Worm (Caenorhabditis elegans) whole organism, L4 larva: ENCODE data around the gene F14F9.3.

ENCODE experiments used
- D1046.2 ChIP-seq: fragments of 200-800 bp; sonication (Bioruptor generic); IDR thresholded peaks from 2 replicates; pipeline ENCODE4 v1.3.6; 2022; ENCODE audit warnings: missing genetic modification characterization, missing compliant biosample characterization
- F26F4.8 ChIP-seq: fragments of 200-800 bp; sonication (Bioruptor generic); conservative IDR thresholded peaks from 2 replicates; pipeline ENCODE4 v1.3.6; 2022; ENCODE audit warnings: missing genetic modification characterization, missing compliant biosample characterization
- ZK337.2 ChIP-seq: fragments of 200-800 bp; sonication (Bioruptor generic); IDR thresholded peaks from 2 replicates; pipeline ENCODE4 v1.3.6; 2022; ENCODE audit warnings: missing genetic modification reagents, missing genetic modification characterization, missing compliant biosample characterization
- aha-1 ChIP-seq: fragments of 150-350 bp; peaks from one replicate; lab custom pipeline; 2014; ENCODE audit warnings: missing biosample characterization, missing genetic modification characterization
- ceh-20 ChIP-seq: fragments of 200-800 bp; sonication (Bioruptor generic); IDR thresholded peaks from 2 replicates; pipeline ENCODE4 v1.3.6; 2022; ENCODE audit warnings: missing genetic modification reagents, missing genetic modification characterization, missing compliant biosample characterization
- cey-2 ChIP-seq: sonication (generic microtip); optimal IDR thresholded peaks from 3 replicates; lab custom pipeline; 2017; ENCODE audit warnings: missing genetic modification characterization, mild to moderate bottlenecking, missing compliant biosample characterization, antibody characterized with exemption, borderline replicate concordance; ENCODE audit not compliant: insufficient read depth
- daf-16 ChIP-seq, 3 experiments: sonication (generic microtip); optimal IDR thresholded peaks; 2 replicates each; lab custom pipeline; 2016 to 2017; ENCODE audit warnings: missing genetic modification characterization in 3 of 3, missing genetic modification reagents in 3 of 3, mild to moderate bottlenecking in 2 of 3, missing compliant biosample characterization in 2 of 3, missing biosample characterization in 1 of 3, moderate library complexity in 1 of 3
- dve-1 ChIP-seq: sonication (generic microtip); optimal IDR thresholded peaks from 2 replicates; lab custom pipeline; 2017; ENCODE audit warnings: antibody characterized with exemption, mild to moderate bottlenecking, missing genetic modification characterization, missing compliant biosample characterization; ENCODE audit not compliant: insufficient read depth
- jun-1 ChIP-seq: fragments of 150-350 bp; optimal IDR thresholded peaks from 2 replicates; lab custom pipeline; 2014; ENCODE audit warnings: missing biosample characterization, missing genetic modification reagents, missing genetic modification characterization
- lin-39 ChIP-seq: fragments of 150-350 bp; optimal IDR thresholded peaks from 2 replicates; lab custom pipeline; 2014; ENCODE audit warnings: missing biosample characterization, missing genetic modification reagents, missing genetic modification characterization
- madf-9 ChIP-seq: fragments of 200-800 bp; sonication (Bioruptor generic); conservative IDR thresholded peaks from 2 replicates; pipeline ENCODE4 v1.3.6; 2022; ENCODE audit warnings: missing genetic modification reagents, missing genetic modification characterization, missing compliant biosample characterization
- mdl-1 ChIP-seq, 2 experiments: fragments of 150-350 bp in 1 of 2; sonication (generic microtip) in 1 of 2; optimal IDR thresholded peaks; 2 replicates each; lab custom pipeline; 2014 to 2017; ENCODE audit warnings: missing biosample characterization in 2 of 2, missing genetic modification characterization in 2 of 2
- nhr-237 ChIP-seq: sonication (generic microtip); optimal IDR thresholded peaks from 2 replicates; lab custom pipeline; 2017; ENCODE audit warnings: missing biosample characterization, missing genetic modification characterization
- nhr-28 ChIP-seq: fragments of 150-350 bp; optimal IDR thresholded peaks from 2 replicates; lab custom pipeline; 2014; ENCODE audit warnings: missing biosample characterization, missing genetic modification characterization
- nhr-48 ChIP-seq: sonication (generic microtip); optimal IDR thresholded peaks from 2 replicates; lab custom pipeline; 2016; ENCODE audit warnings: mild to moderate bottlenecking, missing genetic modification characterization, missing compliant biosample characterization
- rbr-2 ChIP-seq: sonication (generic microtip); optimal IDR thresholded peaks from 2 replicates; lab custom pipeline; 2016; ENCODE audit warnings: missing genotype, missing genetic modification characterization, missing compliant biosample characterization
- set-16 ChIP-seq: fragments of 200-800 bp; sonication (Bioruptor generic); IDR thresholded peaks from 2 replicates; pipeline ENCODE4 v1.3.6; 2022; ENCODE audit warnings: missing genetic modification reagents, missing genetic modification characterization, missing compliant biosample characterization
- snpc-1.2 ChIP-seq: fragments of 200-800 bp; sonication (Bioruptor generic); IDR thresholded peaks from 2 replicates; pipeline ENCODE4 v1.3.6; 2022; ENCODE audit warnings: missing genetic modification reagents, missing genetic modification characterization, missing compliant biosample characterization
- snpc-4 ChIP-seq: fragments of 150-350 bp; optimal IDR thresholded peaks from 2 replicates; lab custom pipeline; 2014; ENCODE audit warnings: missing biosample characterization, missing genetic modification characterization
- spr-1 ChIP-seq: sonication (generic microtip); optimal IDR thresholded peaks from 2 replicates; lab custom pipeline; 2016; ENCODE audit warnings: mild to moderate bottlenecking, missing genetic modification characterization, missing compliant biosample characterization
- spr-3 ChIP-seq: fragments of 200-800 bp; sonication (Bioruptor generic); optimal IDR thresholded peaks from 2 replicates; lab custom pipeline; 2018; ENCODE audit warnings: mild to moderate bottlenecking, missing genetic modification characterization, missing compliant biosample characterization
- zfp-2 ChIP-seq: sonication (generic microtip); optimal IDR thresholded peaks from 2 replicates; lab custom pipeline; 2016; ENCODE audit warnings: mild to moderate bottlenecking, missing genetic modification characterization, missing compliant biosample characterization

Gene F14F9.3

DNA sequence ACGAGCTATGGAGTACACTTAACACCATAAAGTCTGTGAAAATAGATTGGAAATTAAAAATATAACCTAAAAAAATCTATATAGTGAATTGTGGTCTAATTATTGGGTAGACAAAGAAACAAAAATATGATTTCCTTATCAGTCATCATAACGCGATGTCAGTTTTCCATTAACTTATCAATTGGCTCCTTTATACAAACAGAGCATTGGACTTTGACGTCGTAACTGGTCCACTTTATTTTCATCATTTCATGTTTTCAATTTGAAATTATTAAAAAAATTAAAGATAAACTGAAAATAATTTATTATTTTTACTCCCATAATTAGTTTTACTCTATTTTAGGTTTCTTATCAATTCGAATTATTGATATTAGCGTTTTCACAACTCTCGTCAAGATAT, 40.0 kb downstream of the F14F9.3 start:
- TF ChIP-seq nhr-28 (tag; lab: Kevin White, UChicago) (peak; percentile 38), zfp-2 (no peak), F26F4.8 (GFP tag; lab: Robert Waterston, UW) (no peak), nhr-237 (no peak), rbr-2 (tag; lab: Kevin White, UChicago) (no peak), lin-39 (no peak), ceh-20 (GFP tag; lab: Robert Waterston, UW) (no peak), snpc-1.2 (GFP tag; lab: Robert Waterston, UW) (no peak), aha-1 (no peak), mdl-1 (tag; optimal IDR thresholded peaks at IDR 0.05; lab: Kevin White, UChicago) (no peak), D1046.2 (GFP tag; lab: Robert Waterston, UW) (no peak), snpc-4 (tag; lab: Kevin White, UChicago) (no peak), set-16 (GFP tag; lab: Robert Waterston, UW) (no peak), daf-16 (GFP tag; optimal IDR thresholded peaks at IDR 0.05; lab: Kevin White, UChicago) (no peak), daf-16 (tag; optimal IDR thresholded peaks at IDR 0.05; lab: Kevin White, UChicago) (peak; percentile 78), spr-1 (tag; lab: Kevin White, UChicago) (no peak), cey-2 (tag; lab: Kevin White, UChicago) (no peak), dve-1 (tag; lab: Kevin White, UChicago) (peak; percentile 46), ZK337.2 (GFP tag; lab: Robert Waterston, UW) (no peak), nhr-48 (tag; lab: Kevin White, UChicago) (no peak)

DNA sequence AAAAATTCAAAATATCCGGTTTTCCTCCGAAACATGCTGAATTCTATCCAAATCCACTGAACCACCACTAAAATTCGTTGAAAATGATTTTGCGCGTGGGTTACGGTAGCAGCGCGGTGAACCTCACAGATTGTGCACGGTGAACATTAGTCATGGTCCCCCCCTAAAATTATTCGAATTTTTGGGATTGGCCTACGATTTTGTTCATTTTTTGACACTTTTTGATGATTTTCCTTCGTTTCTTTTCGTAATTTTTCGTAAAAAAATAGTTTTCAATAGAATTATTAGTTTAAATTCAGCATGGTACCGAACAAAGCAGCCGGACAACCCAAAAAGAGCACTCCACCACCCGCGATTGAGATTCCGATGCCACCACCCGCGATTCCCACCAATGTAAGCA, 43.6 kb downstream of the F14F9.3 start, which contains the start of gene C03A7.2:
Gene C03A7.2 (plus strand): TSS at position 301 of the 400 bp plus-strand sequence.
- TF ChIP-seq jun-1 (tag; lab: Kevin White, UChicago) (no peak), spr-3 (no peak), madf-9 (no peak)
